Fruit fly (Drosophila melanogaster) whole organism, embryonic: Measurements from ENCODE around the gene CG10752.
A peak's percentile ranks its signal among the peaks of the same experiment; 100 is the strongest.

Source experiments
- C15 ChIP-seq: fragments of 200-800 bp; sonication (Bioruptor generic); IDR thresholded peaks from 3 replicates; pipeline ENCODE4 v1.3.6; 2022; ENCODE audit warnings: missing biosample characterization, missing genetic modification characterization
- CG10431 ChIP-seq: fragments of 200-800 bp; sonication (Bioruptor generic); optimal IDR thresholded peaks from 3 replicates; lab custom pipeline; 2018; ENCODE audit warnings: missing biosample characterization, mild to moderate bottlenecking, missing genetic modification characterization
- CG11560 ChIP-seq: fragments of 200-800 bp; sonication (Bioruptor generic); IDR thresholded peaks from 3 replicates; pipeline ENCODE4 v1.3.6; 2022; ENCODE audit warnings: missing biosample characterization, missing genetic modification characterization
- CG12744 ChIP-seq: fragments of 200-800 bp; sonication (Bioruptor generic); optimal IDR thresholded peaks from 2 replicates; lab custom pipeline; 2016; ENCODE audit warnings: missing biosample characterization, missing genetic modification characterization
- CG12769 ChIP-seq: fragments of 200-800 bp; sonication (Bioruptor generic); optimal IDR thresholded peaks from 2 replicates; lab custom pipeline; 2019; ENCODE audit warnings: missing biosample characterization, mild to moderate bottlenecking, missing genetic modification characterization, moderate library complexity
- CG13287 ChIP-seq: fragments of 200-800 bp; sonication (Bioruptor generic); IDR thresholded peaks from 2 replicates; pipeline ENCODE4 v1.3.6; 2022; ENCODE audit warnings: missing biosample characterization, missing genetic modification characterization; ENCODE audit not compliant: partially characterized antibody
- CG1529 ChIP-seq: fragments of 200-800 bp; sonication (Bioruptor generic); optimal IDR thresholded peaks from 3 replicates; lab custom pipeline; 2018; ENCODE audit warnings: missing biosample characterization, missing genetic modification characterization
- CG15696 ChIP-seq: fragments of 200-800 bp; sonication (Bioruptor generic); optimal IDR thresholded peaks from 2 replicates; lab custom pipeline; 2019; ENCODE audit warnings: missing biosample characterization, mild to moderate bottlenecking, missing genetic modification characterization, moderate library complexity
- CG1602 ChIP-seq: fragments of 200-800 bp; sonication (Bioruptor generic); optimal IDR thresholded peaks from 3 replicates; lab custom pipeline; 2016; ENCODE audit warnings: missing biosample characterization, missing genetic modification characterization
- CG1832 ChIP-seq: fragments of 200-800 bp; sonication (Bioruptor generic); optimal IDR thresholded peaks from 2 replicates; lab custom pipeline; 2017; ENCODE audit warnings: missing biosample characterization, mild to moderate bottlenecking, missing genetic modification characterization, inconsistent platforms
- CG2875 ChIP-seq: fragments of 200-800 bp; sonication (Bioruptor generic); optimal IDR thresholded peaks from 2 replicates; lab custom pipeline; 2017; ENCODE audit warnings: missing biosample characterization, mild to moderate bottlenecking, missing genetic modification characterization, missing genetic modification reagents
- CG30431 ChIP-seq: fragments of 200-800 bp; sonication (Bioruptor generic); optimal IDR thresholded peaks from 2 replicates; lab custom pipeline; 2017; ENCODE audit warnings: missing biosample characterization, missing genetic modification characterization
- CG34422 ChIP-seq: fragments of 200-800 bp; sonication (Bioruptor generic); IDR thresholded peaks from 3 replicates; pipeline ENCODE4 v1.3.6; 2022; ENCODE audit warnings: missing biosample characterization, missing genetic modification characterization
- CG4730 ChIP-seq: fragments of 200-800 bp; sonication (Bioruptor generic); IDR thresholded peaks from 2 replicates; pipeline ENCODE4 v1.3.6; 2022; ENCODE audit warnings: missing biosample characterization, missing genetic modification characterization
- CG5245 ChIP-seq: fragments of 200-800 bp; sonication (Bioruptor generic); optimal IDR thresholded peaks from 3 replicates; lab custom pipeline; 2016; ENCODE audit warnings: missing biosample characterization, missing genetic modification characterization
- CG5953 ChIP-seq: fragments of 200-800 bp; sonication (Bioruptor generic); IDR thresholded peaks from 2 replicates; pipeline ENCODE4 v1.3.6; 2022; ENCODE audit warnings: missing biosample characterization, missing genetic modification characterization
- CG6683 ChIP-seq: fragments of 200-800 bp; sonication (Bioruptor generic); optimal IDR thresholded peaks from 2 replicates; lab custom pipeline; 2017; ENCODE audit warnings: missing biosample characterization, mild to moderate bottlenecking, missing genetic modification characterization, missing genetic modification reagents
- CG7556 ChIP-seq: fragments of 200-800 bp; sonication (Bioruptor generic); optimal IDR thresholded peaks from 2 replicates; lab custom pipeline; 2017; ENCODE audit warnings: missing biosample characterization, mild to moderate bottlenecking, missing genetic modification characterization
- CG7963 ChIP-seq: fragments of 200-800 bp; sonication (Bioruptor generic); IDR thresholded peaks from 3 replicates; pipeline ENCODE4 v1.3.6; 2022; ENCODE audit warnings: missing biosample characterization, missing genetic modification characterization; ENCODE audit not compliant: partially characterized antibody
- CG8478 ChIP-seq: fragments of >200 bp; optimal IDR thresholded peaks from 2 replicates; lab custom pipeline; 2018
- Drgx ChIP-seq: fragments of 200-800 bp; sonication (Bioruptor generic); IDR thresholded peaks from 2 replicates; pipeline ENCODE4 v1.3.6; 2022; ENCODE audit warnings: missing biosample characterization, missing genetic modification characterization
- H15 ChIP-seq: fragments of 200-800 bp; sonication (Bioruptor generic); IDR thresholded peaks from 3 replicates; pipeline ENCODE4 v1.3.6; 2022; ENCODE audit warnings: missing biosample characterization, missing genetic modification characterization
- HHEX ChIP-seq: fragments of 200-800 bp; sonication (Bioruptor generic); optimal IDR thresholded peaks from 3 replicates; lab custom pipeline; 2017; ENCODE audit warnings: missing biosample characterization, mild to moderate bottlenecking, missing genetic modification characterization, missing genetic modification reagents
- HLH3B ChIP-seq: fragments of 200-800 bp; sonication (Bioruptor generic); IDR thresholded peaks from 2 replicates; pipeline ENCODE4 v1.3.6; 2022; ENCODE audit warnings: missing biosample characterization, missing genetic modification characterization
- Hr3 ChIP-seq: fragments of 200-800 bp; sonication (Bioruptor generic); optimal IDR thresholded peaks from 3 replicates; lab custom pipeline; 2016; ENCODE audit warnings: missing biosample characterization, missing genetic modification characterization
- Mrtf ChIP-seq: fragments of 200-800 bp; sonication (Bioruptor generic); IDR thresholded peaks from 3 replicates; pipeline ENCODE4 v1.3.6; 2022; ENCODE audit warnings: missing biosample characterization, missing genetic modification characterization
- NC2α ChIP-seq: fragments of 200-800 bp; sonication (Bioruptor generic); optimal IDR thresholded peaks from 2 replicates; lab custom pipeline; 2016; ENCODE audit warnings: missing biosample characterization, missing genetic modification characterization
- Nf-YA ChIP-seq: fragments of 200-800 bp; sonication (Bioruptor generic); IDR thresholded peaks from 2 replicates; pipeline ENCODE4 v1.3.6; 2022; ENCODE audit warnings: missing biosample characterization, missing genetic modification characterization
- Opbp ChIP-seq: fragments of 200-800 bp; sonication (Bioruptor generic); IDR thresholded peaks from 3 replicates; pipeline ENCODE4 v1.3.6; 2022; ENCODE audit warnings: missing biosample characterization, missing genetic modification characterization; ENCODE audit not compliant: partially characterized antibody
- Poxn ChIP-seq: fragments of 200-800 bp; sonication (Bioruptor generic); IDR thresholded peaks from 2 replicates; pipeline ENCODE4 v1.3.6; 2022; ENCODE audit warnings: missing biosample characterization, missing genetic modification characterization
- Ptx1 ChIP-seq: fragments of 200-800 bp; sonication (Bioruptor generic); IDR thresholded peaks from 2 replicates; pipeline ENCODE4 v1.3.6; 2022; ENCODE audit warnings: missing biosample characterization, missing genetic modification characterization
- Scr ChIP-seq: fragments of 200-800 bp; sonication (Bioruptor generic); IDR thresholded peaks from 2 replicates; pipeline ENCODE4 v1.3.6; 2022; ENCODE audit warnings: missing biosample characterization, missing genetic modification characterization; ENCODE audit not compliant: partially characterized antibody
- Sox100B ChIP-seq: fragments of 200-800 bp; sonication (Bioruptor generic); optimal IDR thresholded peaks from 3 replicates; lab custom pipeline; 2018; ENCODE audit warnings: missing biosample characterization, mild to moderate bottlenecking, missing genetic modification characterization
- abd-A ChIP-seq: fragments of 200-800 bp; sonication (Bioruptor generic); optimal IDR thresholded peaks from 3 replicates; lab custom pipeline; 2019; ENCODE audit warnings: missing biosample characterization, mild to moderate bottlenecking, missing genetic modification characterization, moderate library complexity
- chinmo ChIP-seq: fragments of 200-800 bp; sonication (Bioruptor generic); IDR thresholded peaks from 4 replicates; pipeline ENCODE4 v1.3.6; 2022; ENCODE audit warnings: missing biosample characterization, missing genetic modification characterization; ENCODE audit not compliant: partially characterized antibody
- crc ChIP-seq: fragments of 200-800 bp; sonication (Bioruptor generic); optimal IDR thresholded peaks from 2 replicates; lab custom pipeline; 2016; ENCODE audit warnings: missing biosample characterization, missing genetic modification characterization
- dati ChIP-seq: fragments of 200-800 bp; sonication (Bioruptor generic); IDR thresholded peaks from 2 replicates; pipeline ENCODE4 v1.3.6; 2022; ENCODE audit warnings: missing biosample characterization, missing genetic modification characterization
- eve ChIP-seq, 2 experiments: fragments of >200 bp; optimal IDR thresholded peaks; 2 replicates each; lab custom pipeline; 2017; ENCODE audit warnings: missing biosample characterization in 2 of 2, missing genetic modification characterization in 2 of 2
- exex ChIP-seq: fragments of 200-800 bp; sonication (Bioruptor generic); optimal IDR thresholded peaks from 4 replicates; lab custom pipeline; 2018; ENCODE audit warnings: missing biosample characterization, mild to moderate bottlenecking, missing genetic modification characterization, moderate library complexity
- hbn ChIP-seq: fragments of 200-800 bp; sonication (Bioruptor generic); IDR thresholded peaks from 2 replicates; pipeline ENCODE4 v1.3.6; 2022; ENCODE audit warnings: missing biosample characterization, missing genetic modification characterization; ENCODE audit not compliant: partially characterized antibody
- hkb ChIP-seq, 2 experiments: fragments of 200-800 bp in 1 of 2; fragments of >200 bp in 1 of 2; sonication (Bioruptor generic) in 1 of 2; IDR thresholded peaks in 1 of 2; optimal IDR thresholded peaks in 1 of 2; 2 replicates each; pipeline versions ENCODE4 v1.3.6 to Lab custom; 2017 to 2022; ENCODE audit warnings: missing biosample characterization in 1 of 2, missing genetic modification characterization in 1 of 2
- kah ChIP-seq: fragments of 200-800 bp; sonication (Bioruptor generic); optimal IDR thresholded peaks from 2 replicates; lab custom pipeline; 2018; ENCODE audit warnings: missing biosample characterization, mild to moderate bottlenecking, missing genetic modification characterization
- lab ChIP-seq: fragments of 200-800 bp; sonication (Bioruptor generic); optimal IDR thresholded peaks from 3 replicates; lab custom pipeline; 2017; ENCODE audit warnings: missing biosample characterization, missing genetic modification characterization, mild to moderate bottlenecking, moderate library complexity, missing genetic modification reagents
- nerfin-2 ChIP-seq: fragments of 200-800 bp; sonication (Bioruptor generic); IDR thresholded peaks from 2 replicates; pipeline ENCODE4 v1.3.6; 2022; ENCODE audit warnings: missing biosample characterization, missing genetic modification characterization; ENCODE audit not compliant: partially characterized antibody
- pros ChIP-seq: fragments of 200-800 bp; sonication (Bioruptor generic); optimal IDR thresholded peaks from 3 replicates; lab custom pipeline; 2019; ENCODE audit warnings: missing biosample characterization, mild to moderate bottlenecking, missing genetic modification characterization, moderate library complexity
- sens ChIP-seq: fragments of 200-800 bp; sonication (Bioruptor generic); peaks from one replicate; lab custom pipeline; 2016; ENCODE audit warnings: missing biosample characterization, missing genetic modification characterization
- slou ChIP-seq: fragments of 200-800 bp; sonication (Bioruptor generic); optimal IDR thresholded peaks from 3 replicates; lab custom pipeline; 2016; ENCODE audit warnings: missing biosample characterization, missing genetic modification characterization
- ttk ChIP-seq: fragments of 200-800 bp; sonication (Bioruptor generic); IDR thresholded peaks from 2 replicates; pipeline ENCODE4 v2.1.2; 2022; ENCODE audit warnings: missing biosample characterization, missing genetic modification characterization
- zfh1 ChIP-seq: fragments of 200-800 bp; sonication (Bioruptor generic); IDR thresholded peaks from 3 replicates; pipeline ENCODE4 v1.3.6; 2022; ENCODE audit warnings: missing biosample characterization, missing genetic modification characterization

CG10752 gene

dm6 chr3L:12913609-12914266 lies 40.7 kb downstream of the CG10752 start, which contains the start of gene CG32115 (continued):
- TF ChIP-seq Drgx (GFP tag; lab: Robert Waterston, UW): peak; percentile 97
- TF ChIP-seq CG12744 (GFP tag; lab: Kevin White, UChicago): peak; percentile 88
- peak; percentile 74 for TF ChIP-seq CG15696 (tag; lab: Kevin White, UChicago)
- peak; percentile 70 for TF ChIP-seq kah (GFP tag; lab: Kevin White, UChicago)
- peak; percentile 97 for TF ChIP-seq CG34422 (GFP tag; lab: Robert Waterston, UW)
- TF ChIP-seq ttk (GFP tag; lab: Robert Waterston, UW): peak; percentile 96
- peak; percentile 94 for TF ChIP-seq zfh1
- TF ChIP-seq CG7556 (GFP tag; lab: Kevin White, UChicago): peak; percentile 89
- no peak for TF ChIP-seq pros (GFP tag; lab: Kevin White, UChicago)
- TF ChIP-seq HLH3B (GFP tag; lab: Robert Waterston, UW): peak; percentile 95
- no peak for TF ChIP-seq hkb (optimal IDR thresholded peaks at IDR 0.05; lab: Kevin White, UChicago)
- no peak; the same call in 1 of the 2 replicates for TF ChIP-seq hkb (GFP tag; IDR thresholded peaks at IDR 0.05; lab: Robert Waterston, UW)
- TF ChIP-seq H15 (GFP tag; lab: Robert Waterston, UW): peak; percentile 95
- TF ChIP-seq nerfin-2 (GFP tag; lab: Robert Waterston, UW): no peak
- no peak for TF ChIP-seq CG10431 (GFP tag; lab: Kevin White, UChicago)
- no peak for TF ChIP-seq Opbp (GFP tag; lab: Robert Waterston, UW)
- TF ChIP-seq Scr (GFP tag; lab: Robert Waterston, UW): no peak
- TF ChIP-seq CG5245 (GFP tag; lab: Kevin White, UChicago): peak; percentile 88
- no peak for TF ChIP-seq abd-A (tag; lab: Kevin White, UChicago)
- TF ChIP-seq CG1529 (GFP tag; lab: Kevin White, UChicago): peak; percentile 79
- TF ChIP-seq slou (GFP tag; lab: Kevin White, UChicago): peak; percentile 90
- peak in 1 of 2 experiments; percentile 46 for TF ChIP-seq eve (GFP tag; optimal IDR thresholded peaks at IDR 0.05; lab: Kevin White, UChicago)
- TF ChIP-seq sens (GFP tag; lab: Kevin White, UChicago): peak; percentile 99
- TF ChIP-seq CG1602 (GFP tag; lab: Kevin White, UChicago): peak; percentile 92
- no peak for TF ChIP-seq CG6683 (GFP tag; lab: Kevin White, UChicago)
- TF ChIP-seq CG5953 (GFP tag; lab: Robert Waterston, UW): peak; percentile 79
- peak; percentile 92 for TF ChIP-seq HHEX (GFP tag; lab: Kevin White, UChicago)
- peak; percentile 67 for TF ChIP-seq CG30431 (GFP tag; lab: Kevin White, UChicago)
- TF ChIP-seq NC2α: peak; percentile 52
- TF ChIP-seq Mrtf: peak; percentile 93
- TF ChIP-seq Hr3 (GFP tag; lab: Kevin White, UChicago): peak; percentile 93
- no peak for TF ChIP-seq CG1832 (GFP tag; lab: Kevin White, UChicago)
- TF ChIP-seq Ptx1 (GFP tag; lab: Robert Waterston, UW): peak; percentile 96
- no peak for TF ChIP-seq CG8478 (lab: Kevin White, UChicago)
- peak; percentile 95 for TF ChIP-seq CG4730 (GFP tag; lab: Robert Waterston, UW)
- peak; percentile 91 for TF ChIP-seq crc (GFP tag; lab: Kevin White, UChicago)
- TF ChIP-seq C15: peak; percentile 95
- TF ChIP-seq dati (GFP tag; lab: Robert Waterston, UW): peak; percentile 85
- peak; percentile 98 for TF ChIP-seq CG12769 (tag; lab: Kevin White, UChicago)
- peak; percentile 86 for TF ChIP-seq Sox100B
- no peak for TF ChIP-seq CG7963 (GFP tag; lab: Robert Waterston, UW)
- TF ChIP-seq Nf-YA: peak; percentile 86
- TF ChIP-seq hbn (GFP tag; lab: Robert Waterston, UW): no peak
- peak; percentile 87 for TF ChIP-seq Poxn (GFP tag; lab: Robert Waterston, UW)
- no peak for TF ChIP-seq chinmo (GFP tag; lab: Robert Waterston, UW)
- TF ChIP-seq CG11560 (tag; lab: Robert Waterston, UW): peak; percentile 82
- TF ChIP-seq CG13287 (GFP tag; lab: Robert Waterston, UW): peak; percentile 48
- peak; percentile 89 for TF ChIP-seq exex (tag; lab: Kevin White, UChicago)
- peak; percentile 78 for TF ChIP-seq CG2875 (GFP tag; lab: Kevin White, UChicago)
- TF ChIP-seq lab (GFP tag; lab: Kevin White, UChicago): peak; percentile 97
